Worm (Caenorhabditis elegans) whole organism, young adult: ENCODE data around the gene C18A3.10.

ENCODE experiments used
- B0019.2 ChIP-seq: fragments of 200-800 bp; sonication (Bioruptor generic); conservative IDR thresholded peaks from 2 replicates; pipeline ENCODE4 v1.3.6; 2022; ENCODE audit warnings: missing genetic modification reagents, missing genetic modification characterization, missing compliant biosample characterization
- B0261.1 ChIP-seq: sonication (generic microtip); optimal IDR thresholded peaks from 2 replicates; lab custom pipeline; 2016; ENCODE audit warnings: mild to moderate bottlenecking, missing genetic modification characterization, moderate library complexity, missing compliant biosample characterization
- B0336.3 ChIP-seq: fragments of 200-800 bp; sonication (Bioruptor generic); IDR thresholded peaks from 2 replicates; pipeline ENCODE4 v1.3.6; 2022; ENCODE audit warnings: missing genetic modification characterization, missing compliant biosample characterization
- C06A6.2 ChIP-seq: fragments of 200-800 bp; sonication (Bioruptor generic); conservative IDR thresholded peaks from 2 replicates; pipeline ENCODE4 v1.3.6; 2022; ENCODE audit warnings: missing genetic modification characterization, missing compliant biosample characterization
- C17E4.6 ChIP-seq: fragments of 200-800 bp; sonication (Bioruptor generic); IDR thresholded peaks from 2 replicates; pipeline ENCODE4 v1.3.6; 2022; ENCODE audit warnings: missing genetic modification reagents, missing genetic modification characterization, missing compliant biosample characterization
- D2030.7 ChIP-seq: fragments of 200-800 bp; sonication (Bioruptor generic); IDR thresholded peaks from 2 replicates; pipeline ENCODE4 v1.3.6; 2022; ENCODE audit warnings: missing genetic modification reagents, missing genetic modification characterization, missing compliant biosample characterization
- F23B12.7 ChIP-seq: sonication (generic microtip); optimal IDR thresholded peaks from 2 replicates; lab custom pipeline; 2017; ENCODE audit warnings: missing genetic modification characterization, mild to moderate bottlenecking, missing compliant biosample characterization, antibody characterized with exemption, moderate library complexity; ENCODE audit not compliant: insufficient read depth
- F33H1.4 ChIP-seq: fragments of 200-800 bp; sonication (Bioruptor generic); IDR thresholded peaks from 2 replicates; pipeline ENCODE4 v1.3.6; 2022; ENCODE audit warnings: missing genetic modification reagents, missing genetic modification characterization, missing compliant biosample characterization
- F52B5.7 ChIP-seq: sonication (generic microtip); optimal IDR thresholded peaks from 2 replicates; lab custom pipeline; 2016; ENCODE audit warnings: mild to moderate bottlenecking, missing genetic modification characterization, missing compliant biosample characterization
- K11D2.4 ChIP-seq: fragments of 200-800 bp; sonication (Bioruptor generic); IDR thresholded peaks from 2 replicates; pipeline ENCODE4 v1.3.6; 2022; ENCODE audit warnings: missing genetic modification reagents, missing genetic modification characterization, missing compliant biosample characterization
- K12H6.12 ChIP-seq: fragments of 200-800 bp; sonication (Bioruptor generic); optimal IDR thresholded peaks from 2 replicates; lab custom pipeline; 2018; ENCODE audit warnings: mild to moderate bottlenecking, missing genetic modification characterization, missing compliant biosample characterization
- Y53G8AR.9 ChIP-seq: fragments of 200-800 bp; sonication (Bioruptor generic); conservative IDR thresholded peaks from 2 replicates; pipeline ENCODE4 v1.3.6; 2022; ENCODE audit warnings: missing genetic modification reagents, missing genetic modification characterization, missing compliant biosample characterization
- Y67H2A.10 ChIP-seq: fragments of 200-800 bp; sonication (Bioruptor generic); conservative IDR thresholded peaks from 2 replicates; pipeline ENCODE4 v1.3.6; 2022; ENCODE audit warnings: missing genetic modification reagents, missing genetic modification characterization, missing compliant biosample characterization
- ZK185.1 ChIP-seq: sonication (generic microtip); optimal IDR thresholded peaks from 2 replicates; lab custom pipeline; 2016; ENCODE audit warnings: mild to moderate bottlenecking, missing genetic modification characterization, missing compliant biosample characterization; ENCODE audit not compliant: poor library complexity, severe bottlenecking
- aptf-3 ChIP-seq: fragments of 200-800 bp; sonication (Bioruptor generic); IDR thresholded peaks from 2 replicates; pipeline ENCODE4 v1.3.6; 2022; ENCODE audit warnings: missing genetic modification characterization, missing compliant biosample characterization
- attf-3 ChIP-seq: fragments of 200-800 bp; sonication (Bioruptor generic); conservative IDR thresholded peaks from 2 replicates; pipeline ENCODE4 v1.3.6; 2022; ENCODE audit warnings: missing genetic modification reagents, missing genetic modification characterization, missing compliant biosample characterization
- cebp-1 ChIP-seq, 2 experiments: fragments of 200-800 bp in 1 of 2; sonication (Bioruptor generic) in 1 of 2; sonication (generic microtip) in 1 of 2; IDR thresholded peaks in 1 of 2; optimal IDR thresholded peaks in 1 of 2; 2 replicates each; pipeline versions ENCODE4 v1.3.6 to Lab custom; 2017 to 2022; ENCODE audit warnings: missing compliant biosample characterization in 2 of 2, missing genetic modification characterization in 2 of 2, mild to moderate bottlenecking in 1 of 2, missing genetic modification reagents in 1 of 2, moderate library complexity in 1 of 2
- cebp-2 ChIP-seq: fragments of 200-800 bp; sonication (Bioruptor generic); IDR thresholded peaks from 2 replicates; pipeline ENCODE4 v1.3.6; 2022; ENCODE audit warnings: missing genetic modification characterization, missing compliant biosample characterization
- ceh-27 ChIP-seq: fragments of 200-800 bp; sonication (Bioruptor generic); optimal IDR thresholded peaks from 2 replicates; lab custom pipeline; 2018; ENCODE audit warnings: mild to moderate bottlenecking, missing genetic modification characterization, moderate library complexity, missing compliant biosample characterization
- ceh-40 ChIP-seq: fragments of 200-800 bp; sonication (Bioruptor generic); IDR thresholded peaks from 2 replicates; pipeline ENCODE4 v1.3.6; 2022; ENCODE audit warnings: missing genetic modification characterization, missing compliant biosample characterization
- ceh-58 ChIP-seq: fragments of 200-800 bp; sonication (Bioruptor generic); IDR thresholded peaks from 2 replicates; pipeline ENCODE4 v1.3.6; 2022; ENCODE audit warnings: missing genetic modification characterization, missing compliant biosample characterization
- die-1 ChIP-seq: sonication (generic microtip); optimal IDR thresholded peaks from 2 replicates; lab custom pipeline; 2016; ENCODE audit warnings: missing genotype, mild to moderate bottlenecking, missing genetic modification characterization, missing compliant biosample characterization
- egl-18 ChIP-seq: fragments of 200-800 bp; sonication (Bioruptor generic); IDR thresholded peaks from 2 replicates; pipeline ENCODE4 v1.3.6; 2022; ENCODE audit warnings: missing genetic modification reagents, missing genetic modification characterization, missing compliant biosample characterization
- ets-4 ChIP-seq: fragments of 200-800 bp; sonication (Bioruptor generic); optimal IDR thresholded peaks from 2 replicates; lab custom pipeline; 2018; ENCODE audit warnings: mild to moderate bottlenecking, missing genetic modification characterization, missing compliant biosample characterization
- hmg-20 ChIP-seq: fragments of 200-800 bp; sonication (Bioruptor generic); IDR thresholded peaks from 2 replicates; pipeline ENCODE4 v1.3.6; 2022; ENCODE audit warnings: missing genetic modification reagents, missing genetic modification characterization, missing compliant biosample characterization
- hrde-1 ChIP-seq: sonication (generic microtip); optimal IDR thresholded peaks from 2 replicates; lab custom pipeline; 2016; ENCODE audit warnings: missing genetic modification characterization, mild to moderate bottlenecking, missing compliant biosample characterization, moderate library complexity, missing genotype, missing genetic modification reagents, borderline replicate concordance
- hsf-1 ChIP-seq: fragments of 200-800 bp; sonication (Bioruptor generic); IDR thresholded peaks from 2 replicates; pipeline ENCODE4 v1.3.6; 2022; ENCODE audit warnings: missing genetic modification reagents, missing genetic modification characterization, missing compliant biosample characterization
- lin-40 ChIP-seq: sonication (generic microtip); optimal IDR thresholded peaks from 2 replicates; lab custom pipeline; 2016; ENCODE audit warnings: missing genetic modification characterization, mild to moderate bottlenecking, missing compliant biosample characterization, missing genotype, missing genetic modification reagents
- madf-10 ChIP-seq: sonication (generic microtip); optimal IDR thresholded peaks from 2 replicates; lab custom pipeline; 2016; ENCODE audit warnings: mild to moderate bottlenecking, missing genetic modification characterization, missing compliant biosample characterization
- madf-3 ChIP-seq: fragments of 200-800 bp; sonication (Bioruptor generic); IDR thresholded peaks from 2 replicates; pipeline ENCODE4 v1.3.6; 2022; ENCODE audit warnings: missing genetic modification reagents, missing genetic modification characterization, missing compliant biosample characterization
- madf-6 ChIP-seq: fragments of 200-800 bp; sonication (Bioruptor generic); IDR thresholded peaks from 2 replicates; pipeline ENCODE4 v1.3.6; 2022; ENCODE audit warnings: missing genetic modification reagents, missing genetic modification characterization, missing compliant biosample characterization
- mcd-1 ChIP-seq: fragments of 200-800 bp; sonication (Bioruptor generic); IDR thresholded peaks from 2 replicates; pipeline ENCODE4 v1.3.6; 2022; ENCODE audit warnings: missing genetic modification reagents, missing genetic modification characterization, missing compliant biosample characterization
- mxl-1 ChIP-seq: sonication (generic microtip); optimal IDR thresholded peaks from 2 replicates; lab custom pipeline; 2016; ENCODE audit warnings: missing genetic modification characterization, missing compliant biosample characterization
- nfya-1 ChIP-seq: sonication (generic microtip); optimal IDR thresholded peaks from 2 replicates; lab custom pipeline; 2017; ENCODE audit warnings: antibody characterized with exemption, missing compliant biosample characterization, missing genetic modification characterization, borderline replicate concordance; ENCODE audit not compliant: insufficient read depth
- nfyb-1 ChIP-seq: fragments of 200-800 bp; sonication (Bioruptor generic); IDR thresholded peaks from 2 replicates; pipeline ENCODE4 v1.3.6; 2022; ENCODE audit warnings: missing genetic modification reagents, missing genetic modification characterization, missing compliant biosample characterization
- pha-4 ChIP-seq: fragments of 150-350 bp; sonication (generic microtip); optimal IDR thresholded peaks from 2 replicates; lab custom pipeline; 2014; ENCODE audit warnings: missing biosample characterization, missing genetic modification reagents, missing genetic modification characterization
- repo-1 ChIP-seq: sonication (generic microtip); optimal IDR thresholded peaks from 2 replicates; lab custom pipeline; 2017; ENCODE audit warnings: mild to moderate bottlenecking, missing genetic modification characterization, missing compliant biosample characterization
- rpc-1 ChIP-seq, 2 experiments: fragments of 150-350 bp in 1 of 2; sonication (generic microtip) in 1 of 2; optimal IDR thresholded peaks; 2 replicates each; lab custom pipeline; 2014 to 2018; ENCODE audit warnings: missing biosample characterization in 1 of 2, missing genetic modification characterization in 1 of 2, missing genetic modification reagents in 1 of 2, missing genotype in 1 of 2
- sea-2 ChIP-seq: fragments of 200-800 bp; sonication (Bioruptor generic); IDR thresholded peaks from 2 replicates; pipeline ENCODE4 v1.3.6; 2022; ENCODE audit warnings: missing genetic modification characterization, missing compliant biosample characterization
- snpc-1.3 ChIP-seq: sonication (generic microtip); optimal IDR thresholded peaks from 2 replicates; lab custom pipeline; 2017; ENCODE audit warnings: missing genetic modification characterization, mild to moderate bottlenecking, missing compliant biosample characterization, antibody characterized with exemption, moderate library complexity, missing genotype, missing genetic modification reagents; ENCODE audit not compliant: insufficient read depth
- somi-1 ChIP-seq: fragments of 200-800 bp; sonication (Bioruptor generic); optimal IDR thresholded peaks from 2 replicates; lab custom pipeline; 2018; ENCODE audit warnings: mild to moderate bottlenecking, missing genetic modification characterization, missing compliant biosample characterization
- tlf-1 ChIP-seq: fragments of 200-800 bp; sonication (Bioruptor generic); optimal IDR thresholded peaks from 2 replicates; lab custom pipeline; 2018; ENCODE audit warnings: mild to moderate bottlenecking, missing genetic modification characterization, missing compliant biosample characterization
- unc-62 ChIP-seq: fragments of 150-350 bp; optimal IDR thresholded peaks from 2 replicates; lab custom pipeline; 2014; ENCODE audit warnings: missing biosample characterization, missing genetic modification reagents, missing genetic modification characterization
- ztf-22 ChIP-seq: fragments of 200-800 bp; sonication (Bioruptor generic); optimal IDR thresholded peaks from 2 replicates; lab custom pipeline; 2018; ENCODE audit warnings: mild to moderate bottlenecking, missing genetic modification characterization, moderate library complexity, missing compliant biosample characterization
- ztf-28 ChIP-seq: fragments of 200-800 bp; sonication (Bioruptor generic); IDR thresholded peaks from 2 replicates; pipeline ENCODE4 v1.3.6; 2022; ENCODE audit warnings: missing genetic modification reagents, missing genetic modification characterization, missing compliant biosample characterization
- ztf-3 ChIP-seq: fragments of 200-800 bp; sonication (Bioruptor generic); optimal IDR thresholded peaks from 2 replicates; lab custom pipeline; 2018; ENCODE audit warnings: mild to moderate bottlenecking, missing genetic modification characterization, missing compliant biosample characterization

C18A3.10 gene

DNA sequence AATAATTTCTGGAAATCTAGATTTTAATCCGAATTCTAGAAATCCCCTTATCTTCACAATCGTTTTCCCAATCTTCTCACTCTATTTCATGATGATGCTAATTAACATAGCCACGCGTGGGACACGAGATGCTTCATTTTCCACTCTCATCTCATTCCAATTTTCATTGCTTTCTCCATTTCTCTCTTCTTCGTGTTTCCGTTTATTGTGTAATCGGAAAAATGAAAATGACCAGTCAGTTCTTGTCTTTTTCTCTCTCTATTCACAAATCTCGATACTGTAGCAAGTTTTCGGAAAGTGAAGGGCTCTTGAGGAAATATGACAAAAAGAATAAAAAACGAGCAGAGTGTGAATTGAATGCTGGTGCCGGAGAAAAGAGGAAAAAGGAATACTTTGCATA, 11.2 kb downstream of the C18A3.10 start:
- no peak for TF ChIP-seq C17E4.6 (GFP tag; lab: Robert Waterston, UW)
- TF ChIP-seq somi-1 (GFP tag; lab: Kevin White, UChicago), result no peak
- TF ChIP-seq ztf-28 (GFP tag; lab: Robert Waterston, UW), result no peak
- TF ChIP-seq madf-3 (GFP tag; lab: Robert Waterston, UW), result no peak
- no peak for TF ChIP-seq ztf-3
- TF ChIP-seq F33H1.4 (GFP tag; lab: Robert Waterston, UW), result no peak
- TF ChIP-seq die-1 (tag; lab: Kevin White, UChicago), result no peak
- TF ChIP-seq unc-62, result no peak
- TF ChIP-seq ceh-27, result no peak
- no peak for TF ChIP-seq cebp-2 (GFP tag; lab: Robert Waterston, UW)
- TF ChIP-seq rpc-1 (optimal IDR thresholded peaks at IDR 0.05; lab: Kevin White, UChicago), result no peak
- no peak for TF ChIP-seq rpc-1 (tag; optimal IDR thresholded peaks at IDR 0.05; lab: Kevin White, UChicago)
- no peak for TF ChIP-seq F52B5.7 (tag; lab: Kevin White, UChicago)
- TF ChIP-seq repo-1 (tag; lab: Kevin White, UChicago), result no peak
- TF ChIP-seq madf-10 (tag; lab: Kevin White, UChicago), result no peak
- TF ChIP-seq K12H6.12, result no peak
- no peak for TF ChIP-seq F23B12.7 (tag; lab: Kevin White, UChicago)
- no peak for TF ChIP-seq K11D2.4 (GFP tag; lab: Robert Waterston, UW)
- no peak for TF ChIP-seq sea-2
- TF ChIP-seq C06A6.2, result no peak
- TF ChIP-seq hsf-1 (GFP tag; lab: Robert Waterston, UW), result no peak
- TF ChIP-seq, all 124 proteins: peak for 0

DNA sequence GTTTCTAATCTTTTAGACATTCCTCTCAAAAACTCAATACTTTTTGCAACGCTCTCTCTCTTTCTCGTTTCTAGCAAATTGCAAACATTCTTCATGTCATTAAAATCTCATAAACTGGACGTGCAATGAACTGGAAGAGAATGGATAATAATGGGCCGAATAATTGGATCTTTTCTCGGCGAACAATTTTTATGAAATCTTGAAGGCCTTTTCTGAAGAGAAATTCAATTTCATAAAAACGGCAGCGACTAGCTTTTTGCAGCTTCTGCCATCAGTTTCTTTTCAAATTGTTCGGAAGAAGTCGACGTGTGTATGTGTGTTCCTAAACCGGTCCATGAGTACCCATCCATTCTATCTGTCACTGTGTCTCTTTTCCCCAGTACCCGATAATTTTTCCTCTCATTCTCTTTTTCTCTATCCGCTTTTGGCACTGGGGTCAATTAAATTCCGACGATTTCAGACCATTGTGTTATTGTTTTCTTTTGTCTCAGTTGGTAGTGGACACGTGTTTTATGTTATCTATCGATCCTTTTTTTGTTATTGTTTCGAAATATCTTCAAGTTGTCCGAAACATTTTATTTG, 12.9 kb downstream of the C18A3.10 start:
- TF ChIP-seq ets-4 (GFP tag; lab: Kevin White, UChicago) (no peak), aptf-3 (GFP tag; lab: Robert Waterston, UW) (no peak), hmg-20 (GFP tag; lab: Robert Waterston, UW) (no peak), cebp-1 (GFP tag; IDR thresholded peaks at IDR 0.05; lab: Robert Waterston, UW) (no peak), cebp-1 (tag; optimal IDR thresholded peaks at IDR 0.05; lab: Kevin White, UChicago) (peak; percentile 28), nfyb-1 (GFP tag; lab: Robert Waterston, UW) (no peak), egl-18 (GFP tag; lab: Robert Waterston, UW) (no peak), B0019.2 (GFP tag; lab: Robert Waterston, UW) (no peak), nfya-1 (tag; lab: Kevin White, UChicago) (no peak), ztf-22 (GFP tag; lab: Kevin White, UChicago) (no peak)
- TF ChIP-seq, all 124 proteins: peak for 1

DNA sequence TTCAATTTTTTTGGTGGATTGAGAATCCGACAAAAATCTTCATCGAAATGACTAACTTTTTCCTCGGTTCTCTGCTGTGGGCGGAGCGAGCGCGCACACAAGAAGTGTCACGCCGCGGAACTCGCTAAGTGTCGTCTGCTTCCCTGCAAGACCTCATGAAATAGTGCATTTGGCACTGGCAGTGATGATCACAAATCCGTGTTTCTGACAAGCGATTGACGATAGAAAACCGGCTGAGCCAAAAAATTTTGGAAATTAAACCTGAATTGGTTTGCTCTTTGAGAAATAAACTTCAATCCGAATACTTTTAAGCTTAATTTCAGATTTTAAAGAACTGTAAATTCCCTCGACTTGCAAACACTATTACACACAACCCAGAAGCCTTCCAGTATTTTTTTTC, 14.2 kb downstream of the C18A3.10 start:
- TF ChIP-seq mcd-1 (GFP tag; lab: Robert Waterston, UW), result peak; percentile 77
- no peak for TF ChIP-seq hrde-1 (tag; lab: Kevin White, UChicago)
- TF ChIP-seq mxl-1, result no peak
- TF ChIP-seq lin-40 (tag; lab: Kevin White, UChicago), result peak; percentile 49
- no peak for TF ChIP-seq tlf-1 (GFP tag; lab: Kevin White, UChicago)
- TF ChIP-seq B0019.2 (GFP tag; lab: Robert Waterston, UW), result no peak
- peak; percentile 60; the same call in 1 of the 2 replicates for TF ChIP-seq B0336.3
- peak; percentile 78 for TF ChIP-seq snpc-1.3
- TF ChIP-seq Y67H2A.10 (GFP tag; lab: Robert Waterston, UW), result no peak
- TF ChIP-seq ZK185.1 (tag; lab: Kevin White, UChicago), result peak; percentile 10
- no peak for TF ChIP-seq pha-4 (tag; lab: Kevin White, UChicago)
- TF ChIP-seq D2030.7 (GFP tag; lab: Robert Waterston, UW), result peak; percentile 81
- peak; percentile 63 for TF ChIP-seq madf-6 (GFP tag; lab: Robert Waterston, UW)
- TF ChIP-seq B0261.1 (tag; lab: Kevin White, UChicago), result no peak
- TF ChIP-seq ceh-58 (GFP tag; lab: Robert Waterston, UW), result no peak
- TF ChIP-seq attf-3 (GFP tag; lab: Robert Waterston, UW), result no peak
- peak; percentile 72; the same call in 1 of the 2 replicates for TF ChIP-seq Y53G8AR.9 (GFP tag; lab: Robert Waterston, UW)
- TF ChIP-seq ceh-40 (GFP tag; lab: Robert Waterston, UW), result no peak
